Fruit fly (Drosophila melanogaster): ENCODE results near the gene CG13039.

DNA sequence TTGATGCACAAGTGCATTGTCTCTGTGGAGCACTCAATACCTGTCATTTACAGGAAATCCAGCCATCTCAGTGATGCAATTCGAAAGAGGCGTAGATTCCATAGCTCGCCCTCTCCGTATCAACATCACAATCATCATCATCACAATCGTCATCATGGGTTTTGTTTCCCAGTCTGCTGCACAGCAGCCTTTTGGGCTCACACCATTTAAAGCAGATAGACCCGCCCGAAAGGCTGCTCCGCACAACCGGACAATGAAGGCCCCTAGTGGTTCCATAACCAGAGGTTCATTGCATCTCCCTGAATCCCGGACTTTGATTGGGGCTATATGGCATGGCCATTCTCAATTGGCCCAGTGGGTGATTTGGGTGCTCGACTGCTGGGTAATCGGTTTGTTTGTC, 8.3 kb upstream of the CG13039 start:
- TF ChIP-seq CG11617 (GFP tag; optimal IDR thresholded peaks at IDR 0.05): no peak
- TF ChIP-seq Hr96 (GFP tag; optimal IDR thresholded peaks at IDR 0.05): no peak
- no peak for TF ChIP-seq kay (GFP tag; ENCODE audit: borderline replicate concordance)
- no peak for TF ChIP-seq cnc (optimal IDR thresholded peaks at IDR 0.05)
- no peak for TF ChIP-seq pad (GFP tag; optimal IDR thresholded peaks at IDR 0.05)
- TF ChIP-seq CG33017 (tag; optimal IDR thresholded peaks at IDR 0.05): no peak
- no peak for TF ChIP-seq Mnt (GFP tag; optimal IDR thresholded peaks at IDR 0.05)
- TF ChIP-seq CG7101 (tag; optimal IDR thresholded peaks at IDR 0.05): no peak
- no peak for TF ChIP-seq Clk (GFP tag; optimal IDR thresholded peaks at IDR 0.05)
- TF ChIP-seq CG5204 (GFP tag; optimal IDR thresholded peaks at IDR 0.05): no peak
- no peak for TF ChIP-seq cic (GFP tag; optimal IDR thresholded peaks at IDR 0.05)
- TF ChIP-seq CG1620 (GFP tag; optimal IDR thresholded peaks at IDR 0.05): no peak
